Worm (Caenorhabditis elegans): ENCODE measurements around the gene C47A4.3.
A peak's percentile ranks its signal among the peaks of the same experiment; 100 is the strongest.

C47A4.3 gene

ce11 chrIV:13783237-13784012 lies 41.3 kb upstream of the C47A4.3 start, which contains the start of gene iscu-1:
Gene iscu-1 (plus strand): TSS chrIV:13783962.
- TF ChIP-seq elt-1 (tag; optimal IDR thresholded peaks at IDR 0.05; ENCODE audit: borderline replicate concordance, insufficient read depth) (no peak), unc-62 (GFP tag; optimal IDR thresholded peaks at IDR 0.05) (no peak), drap-1 (GFP tag; optimal IDR thresholded peaks at IDR 0.05) (no peak), ces-1 (GFP tag; optimal IDR thresholded peaks at IDR 0.05) (peak; percentile 9), M03D4.4 (tag; optimal IDR thresholded peaks at IDR 0.05) (no peak), mep-1 (tag; optimal IDR thresholded peaks at IDR 0.05) (peak; percentile 4), sem-2 (GFP tag; optimal IDR thresholded peaks at IDR 0.05) (no peak), cnd-1 (tag; optimal IDR thresholded peaks at IDR 0.05) (no peak), sptf-1 (tag; optimal IDR thresholded peaks at IDR 0.05) (peak; percentile 24), lsy-2 (tag; optimal IDR thresholded peaks at IDR 0.05) (no peak), mls-2 (tag; optimal IDR thresholded peaks at IDR 0.05) (no peak), lin-13 (tag; optimal IDR thresholded peaks at IDR 0.05) (no peak), elt-3 (tag; optimal IDR thresholded peaks at IDR 0.05) (no peak), snpc-4 (tag; optimal IDR thresholded peaks at IDR 0.05) (no peak), nhr-12 (tag; optimal IDR thresholded peaks at IDR 0.05) (no peak), mab-5 (tag; optimal IDR thresholded peaks at IDR 0.05) (no peak)

- TF ChIP-seq mab-5 (tag; optimal IDR thresholded peaks at IDR 0.05) (no peak), flh-1 (GFP tag; optimal IDR thresholded peaks at IDR 0.05) (no peak), drap-1 (GFP tag; optimal IDR thresholded peaks at IDR 0.05) (no peak), sptf-1 (tag; optimal IDR thresholded peaks at IDR 0.05) (no peak), ceh-83 (GFP tag; optimal IDR thresholded peaks at IDR 0.05) (no peak), nhr-12 (tag; optimal IDR thresholded peaks at IDR 0.05) (no peak), ces-1 (GFP tag; optimal IDR thresholded peaks at IDR 0.05) (no peak), snpc-4 (tag; optimal IDR thresholded peaks at IDR 0.05) (no peak), nhr-237 (tag; optimal IDR thresholded peaks at IDR 0.05) (no peak), ceh-39 (tag; optimal IDR thresholded peaks at IDR 0.05) (no peak), M03D4.4 (tag; optimal IDR thresholded peaks at IDR 0.05) (no peak), sem-2 (GFP tag; optimal IDR thresholded peaks at IDR 0.05) (no peak), elt-3 (tag; optimal IDR thresholded peaks at IDR 0.05) (no peak), zip-8 (tag; optimal IDR thresholded peaks at IDR 0.05) (no peak), ceh-43 (GFP tag; optimal IDR thresholded peaks at IDR 0.05) (no peak), cnd-1 (tag; optimal IDR thresholded peaks at IDR 0.05) (no peak), blmp-1 (tag; optimal IDR thresholded peaks at IDR 0.05) (no peak), unc-39 (tag; optimal IDR thresholded peaks at IDR 0.05) (no peak), lin-32 (GFP tag; optimal IDR thresholded peaks at IDR 0.05) (no peak)
These were observed 40.2 kb upstream of the C47A4.3 start for ce11 chrIV:13782319-13782718.

- TF ChIP-seq elt-1 (tag; optimal IDR thresholded peaks at IDR 0.05; ENCODE audit: borderline replicate concordance, insufficient read depth), result no peak
- no peak for TF ChIP-seq snpc-4 (tag; optimal IDR thresholded peaks at IDR 0.05)
- no peak for TF ChIP-seq flh-1 (GFP tag; optimal IDR thresholded peaks at IDR 0.05)
- TF ChIP-seq bed-3 (GFP tag; optimal IDR thresholded peaks at IDR 0.05), result no peak
- TF ChIP-seq cnd-1 (tag; optimal IDR thresholded peaks at IDR 0.05), result no peak
- no peak for TF ChIP-seq elt-3 (tag; optimal IDR thresholded peaks at IDR 0.05)
- no peak for TF ChIP-seq nhr-2 (tag; optimal IDR thresholded peaks at IDR 0.05)
- TF ChIP-seq ceh-83 (GFP tag; optimal IDR thresholded peaks at IDR 0.05), result no peak
These were observed 36.6 kb upstream of the C47A4.3 start, which contains the start of gene gly-10 for ce11 chrIV:13778710-13779109. Gene gly-10 (plus strand): TSS chrIV:13779096.

- no peak for TF ChIP-seq flh-1 (GFP tag; optimal IDR thresholded peaks at IDR 0.05)
- peak; percentile 17 for TF ChIP-seq hlh-1 (tag; optimal IDR thresholded peaks at IDR 0.05)
- TF ChIP-seq tbx-8 (GFP tag; optimal IDR thresholded peaks at IDR 0.05), result no peak
- TF ChIP-seq lin-13 (tag; optimal IDR thresholded peaks at IDR 0.05), result peak; percentile 76
- TF ChIP-seq ceh-39 (tag; optimal IDR thresholded peaks at IDR 0.05), result peak; percentile 41
- no peak for TF ChIP-seq ztf-11 (tag; optimal IDR thresholded peaks at IDR 0.05)
- TF ChIP-seq lsy-2 (tag; optimal IDR thresholded peaks at IDR 0.05), result peak; percentile 80
- TF ChIP-seq pha-4 (tag; optimal IDR thresholded peaks at IDR 0.05), result peak; percentile 54
- no peak for TF ChIP-seq elt-1 (tag; optimal IDR thresholded peaks at IDR 0.05; ENCODE audit: borderline replicate concordance, insufficient read depth)
- TF ChIP-seq mep-1 (tag; optimal IDR thresholded peaks at IDR 0.05), result peak; percentile 23
- TF ChIP-seq ces-1 (GFP tag; optimal IDR thresholded peaks at IDR 0.05), result peak; percentile 67
- peak; percentile 45 for TF ChIP-seq nhr-237 (tag; optimal IDR thresholded peaks at IDR 0.05)
- TF ChIP-seq unc-120 (tag; optimal IDR thresholded peaks at IDR 0.05; ENCODE audit: poor library complexity, severe bottlenecking), result peak; percentile 30
These were observed 35.3 kb upstream of the C47A4.3 start, which contains the start of gene rpl-18 for ce11 chrIV:13777480-13777879. Gene rpl-18 (plus strand): TSS chrIV:13777865.

Data from whole organism, mixed stage, embryonic.